Worm (Caenorhabditis elegans): Measurements from ENCODE around the gene dnj-17.

ce11 chrIII:13343562-13344139 lies 49.5 kb downstream of the dnj-17 start:
- TF ChIP-seq dao-5 (tag; optimal IDR thresholded peaks at IDR 0.05) (no peak), him-1 (tag; optimal IDR thresholded peaks at IDR 0.05) (no peak)

All from whole organism, L4/young adult.